Fruit fly (Drosophila melanogaster): ENCODE data around the gene CG14841.

The CG14841 gene

dm6 chr3R:14288669-14289383 lies 26.6 kb upstream of the CG14841 start, which contains the start of gene red (continued):
- TF ChIP-seq CG10321 (GFP tag; IDR thresholded peaks at IDR 0.05), result no peak
- peak; percentile 44; the same call in 1 of the 2 replicates for TF ChIP-seq CG4404 (GFP tag; IDR thresholded peaks at IDR 0.05)
- TF ChIP-seq CG10366 (GFP tag; IDR thresholded peaks at IDR 0.05), result peak; percentile 66
- no peak for TF ChIP-seq eyg (GFP tag; optimal IDR thresholded peaks at IDR 0.05)
- peak; percentile 64 for TF ChIP-seq Hr3 (GFP tag; optimal IDR thresholded peaks at IDR 0.05)
- TF ChIP-seq chif (GFP tag; optimal IDR thresholded peaks at IDR 0.05), result peak; percentile 43 to 45
- peak; percentile 79 for TF ChIP-seq Max (GFP tag; optimal IDR thresholded peaks at IDR 0.05)
- TF ChIP-seq nerfin-1 (tag; optimal IDR thresholded peaks at IDR 0.05), result peak; percentile 55
- no peak for TF ChIP-seq Doc3 (GFP tag; IDR thresholded peaks at IDR 0.05; ENCODE audit: partially characterized antibody)
- no peak for TF ChIP-seq dan (GFP tag; IDR thresholded peaks at IDR 0.05)
- TF ChIP-seq grau (tag; optimal IDR thresholded peaks at IDR 0.05), result peak; percentile 95
- peak; percentile 62 for TF ChIP-seq Dek (tag; optimal IDR thresholded peaks at IDR 0.05)
- TF ChIP-seq da (GFP tag; optimal IDR thresholded peaks at IDR 0.05), result no peak
- TF ChIP-seq Nf-YB (GFP tag; optimal IDR thresholded peaks at IDR 0.05), result peak; percentile 50
- TF ChIP-seq gce (GFP tag; IDR thresholded peaks at IDR 0.05), result no peak
- TF ChIP-seq CG12104 (GFP tag; optimal IDR thresholded peaks at IDR 0.05), result peak; percentile 57
- peak; percentile 35; the same call in 1 of the 2 replicates for TF ChIP-seq CG14667 (GFP tag; IDR thresholded peaks at IDR 0.05)
- TF ChIP-seq bcd (GFP tag; optimal IDR thresholded peaks at IDR 0.05), result peak; percentile 78
- no peak for TF ChIP-seq fru (optimal IDR thresholded peaks at IDR 0.05)
- no peak for TF ChIP-seq HLHmδ (GFP tag; optimal IDR thresholded peaks at IDR 0.05)
- peak; percentile 86 for TF ChIP-seq Deaf1 (tag; optimal IDR thresholded peaks at IDR 0.05)
- TF ChIP-seq CG10431 (GFP tag; optimal IDR thresholded peaks at IDR 0.05), result no peak
- TF ChIP-seq CG17568 (GFP tag; optimal IDR thresholded peaks at IDR 0.05), result peak; percentile 71
- TF ChIP-seq Xbp1 (GFP tag; optimal IDR thresholded peaks at IDR 0.05), result peak; percentile 66
- peak; percentile 29 for TF ChIP-seq CG7928 (GFP tag; optimal IDR thresholded peaks at IDR 0.05)
- no peak for TF ChIP-seq luna (GFP tag; optimal IDR thresholded peaks at IDR 0.05)
- peak; percentile 47 for TF ChIP-seq Bdp1 (GFP tag; optimal IDR thresholded peaks at IDR 0.05)
- peak; percentile 83 for TF ChIP-seq Ptx1 (GFP tag; IDR thresholded peaks at IDR 0.05)
- peak; percentile 81 for TF ChIP-seq CoRest (tag; optimal IDR thresholded peaks at IDR 0.05)
- TF ChIP-seq sna (GFP tag; IDR thresholded peaks at IDR 0.05; ENCODE audit: partially characterized antibody), result no peak
- no peak for TF ChIP-seq shn (GFP tag; optimal IDR thresholded peaks at IDR 0.05)
- TF ChIP-seq CG31224 (GFP tag; IDR thresholded peaks at IDR 0.05), result peak; percentile 63
- TF ChIP-seq bab2 (GFP tag; optimal IDR thresholded peaks at IDR 0.05), result no peak
- TF ChIP-seq CG9876 (GFP tag; optimal IDR thresholded peaks at IDR 0.05), result peak; percentile 17
- TF ChIP-seq ewg (GFP tag; optimal IDR thresholded peaks at IDR 0.05), result peak; percentile 47
- TF ChIP-seq D (optimal IDR thresholded peaks at IDR 0.05), result no peak
- peak; percentile 63 for TF ChIP-seq D (GFP tag; optimal IDR thresholded peaks at IDR 0.05)
- no peak; the same call in 2 of the 3 replicates for TF ChIP-seq H15 (GFP tag; IDR thresholded peaks at IDR 0.05)
- TF ChIP-seq pho (GFP tag; optimal IDR thresholded peaks at IDR 0.05), result peak; percentile 7
- peak; percentile 90 for TF ChIP-seq CG18599 (GFP tag; optimal IDR thresholded peaks at IDR 0.05)
- peak; percentile 16 for TF ChIP-seq B-H2 (GFP tag; optimal IDR thresholded peaks at IDR 0.05)
- TF ChIP-seq vfl (GFP tag; optimal IDR thresholded peaks at IDR 0.05), result no peak
- peak; percentile 63; the same call in 1 of the 2 replicates for TF ChIP-seq toy (GFP tag; IDR thresholded peaks at IDR 0.05)
- TF ChIP-seq mld (GFP tag; IDR thresholded peaks at IDR 0.05; ENCODE audit: partially characterized antibody), result no peak
- peak; percentile 59 for TF ChIP-seq Drgx (GFP tag; IDR thresholded peaks at IDR 0.05)
- TF ChIP-seq sqz (GFP tag; optimal IDR thresholded peaks at IDR 0.05), result peak; percentile 47
- TF ChIP-seq CG17829 (tag; optimal IDR thresholded peaks at IDR 0.05), result peak; percentile 58
- TF ChIP-seq Abd-B (GFP tag; optimal IDR thresholded peaks at IDR 0.05), result peak; percentile 54
- TF ChIP-seq br (optimal IDR thresholded peaks at IDR 0.05), result no peak
- no peak for TF ChIP-seq TFAM (GFP tag; optimal IDR thresholded peaks at IDR 0.05)
- TF ChIP-seq zf30C (GFP tag; optimal IDR thresholded peaks at IDR 0.05), result no peak

All from whole organism, embryonic.